Worm (Caenorhabditis elegans): ENCODE data around the gene C33F10.11.
"Not testable (repeated sequence)": the region's sequence is repeated elsewhere in the genome, so short reads cannot be mapped to it uniquely, and the experiment has no call there.

DNA sequence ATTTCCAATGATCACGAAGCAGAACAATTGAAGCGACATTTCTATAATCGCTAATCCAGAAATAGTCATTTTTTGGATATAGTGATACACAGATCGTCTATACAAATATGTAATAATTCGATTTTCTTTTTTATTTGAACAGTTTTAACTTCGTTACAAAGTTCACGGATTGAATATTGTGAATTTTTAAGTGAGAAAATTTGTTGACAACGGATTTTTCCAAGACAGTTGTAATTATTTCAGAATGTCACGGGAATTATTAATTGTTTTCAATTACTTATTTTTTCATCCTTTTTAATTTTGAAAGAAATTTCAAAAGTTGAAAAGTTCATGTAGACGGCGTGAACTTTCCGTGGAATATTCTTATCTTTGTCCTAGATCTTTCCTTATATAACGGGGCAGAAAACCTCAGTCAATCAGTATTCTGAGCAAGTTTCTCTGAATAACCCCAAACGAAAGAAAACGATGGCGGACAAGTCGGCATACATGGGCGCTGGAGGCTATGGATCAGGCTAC, 7.5 kb upstream of the C33F10.11 start, which contains the start of the genes T23B7.2 and nspd-4:
- TF ChIP-seq F52B5.7 (tag; optimal IDR thresholded peaks at IDR 0.05); ztf-25 (GFP tag; IDR thresholded peaks at IDR 0.05); hrde-1 (tag; optimal IDR thresholded peaks at IDR 0.05; ENCODE audit: borderline replicate concordance); zim-3 (tag; optimal IDR thresholded peaks at IDR 0.05); zfh-2 (GFP tag; conservative IDR thresholded peaks at IDR 0.05); unc-62 (GFP tag; optimal IDR thresholded peaks at IDR 0.05): not testable (repeated sequence)
